Fruit fly (Drosophila melanogaster): Measurements from ENCODE around the gene CG32073.

CG32073 gene

DNA sequence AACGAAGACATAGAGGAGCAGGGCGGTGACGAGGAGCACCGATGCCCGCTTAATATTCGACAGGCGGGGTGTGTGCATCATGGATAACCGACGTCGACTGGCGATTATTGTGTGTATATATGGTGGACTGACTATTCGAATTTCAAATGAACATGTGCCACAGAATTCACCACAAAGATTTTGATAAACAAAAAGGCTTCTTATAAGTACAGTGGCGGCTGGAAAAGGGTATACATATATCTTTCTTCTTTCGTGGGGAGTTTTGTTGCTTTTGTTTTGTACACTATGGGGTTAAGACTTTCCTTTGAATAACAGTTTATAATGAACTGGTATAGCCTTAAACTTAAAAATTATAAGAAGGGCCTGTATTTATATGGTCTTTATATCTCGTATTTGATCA, 37.6 kb downstream of the CG32073 start, which contains the start of gene CG6310:
Gene CG6310, minus strand, starts transcription at position 101 of the 400 bp plus-strand sequence.
- no peak for TF ChIP-seq CG17801 (GFP tag; optimal IDR thresholded peaks at IDR 0.05; ENCODE audit: partially characterized antibody)

DNA sequence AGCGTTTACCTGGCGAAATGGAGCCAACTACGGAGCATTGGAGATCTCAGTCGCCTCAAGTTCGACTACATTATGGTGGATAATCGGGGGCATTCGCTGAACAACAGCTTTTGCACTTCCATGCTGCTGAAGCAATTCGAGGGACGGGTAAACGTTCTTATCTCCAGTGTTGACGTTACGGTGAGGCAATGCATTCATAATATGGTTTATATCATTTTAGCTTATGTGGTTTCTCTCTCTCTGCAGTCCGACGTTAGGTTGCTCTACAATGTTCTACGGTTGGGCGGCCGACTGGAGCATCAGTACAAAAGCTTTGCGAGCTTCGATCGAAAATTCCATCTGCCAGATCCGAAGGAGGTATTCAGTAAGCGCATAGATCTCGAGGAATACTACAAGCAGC, 41.5 kb downstream of the CG32073 start:
- TF ChIP-seq CG17801 (GFP tag; optimal IDR thresholded peaks at IDR 0.05; ENCODE audit: partially characterized antibody): no peak

DNA sequence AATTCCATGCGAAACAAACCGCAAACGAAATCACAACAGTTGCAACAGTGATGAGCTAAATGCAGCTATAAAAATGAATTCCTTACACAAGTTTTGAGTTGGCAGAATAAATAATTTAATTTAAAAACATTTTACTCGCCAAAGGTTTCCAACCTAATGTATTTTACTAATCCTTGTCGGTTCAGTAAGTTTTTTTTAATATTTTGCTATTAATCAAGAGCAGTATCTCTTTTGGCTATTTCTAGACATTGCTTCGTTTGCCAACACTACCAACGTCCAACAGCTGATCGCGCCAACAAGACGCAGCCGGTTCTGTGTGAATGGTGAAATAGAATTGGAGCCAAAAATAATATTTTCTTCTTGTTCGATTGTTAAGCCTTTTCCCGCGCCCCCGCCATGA, 42.7 kb downstream of the CG32073 start, which contains the start of the genes CG32075, CG45101 and SuUR:
Gene CG32075, minus strand, starts transcription at position 253 of the 400 bp plus-strand sequence.
Gene CG45101, plus strand, starts transcription at position 303 of the 400 bp plus-strand sequence.
Gene SuUR, plus strand, starts transcription at position 303 of the 400 bp plus-strand sequence.
- peak; percentile 60 for TF ChIP-seq CG17801 (GFP tag; optimal IDR thresholded peaks at IDR 0.05; ENCODE audit: partially characterized antibody)

DNA sequence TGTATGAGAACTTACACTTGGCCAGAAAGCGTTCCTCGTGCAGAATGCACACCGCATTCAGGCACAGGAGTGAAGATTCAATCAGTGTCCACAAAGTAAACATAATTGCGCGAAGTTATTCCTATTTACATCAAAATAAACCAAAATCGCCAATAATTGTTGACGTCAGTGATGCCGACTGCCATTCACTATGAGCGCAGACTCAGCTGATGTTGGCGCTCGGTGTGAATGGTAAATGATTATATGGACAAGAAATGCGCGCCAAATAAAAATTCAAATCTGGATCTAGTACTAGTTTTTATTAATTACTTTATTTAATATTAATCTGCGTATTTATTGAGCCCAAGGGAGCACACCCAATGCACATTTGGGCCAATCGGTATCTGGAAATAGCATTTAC, 44.9 kb downstream of the CG32073 start, which contains the start of gene CG32069:
Gene CG32069, minus strand, starts transcription at position 174 of the 400 bp plus-strand sequence.
- no peak for TF ChIP-seq CG17801 (GFP tag; optimal IDR thresholded peaks at IDR 0.05; ENCODE audit: partially characterized antibody)

DNA sequence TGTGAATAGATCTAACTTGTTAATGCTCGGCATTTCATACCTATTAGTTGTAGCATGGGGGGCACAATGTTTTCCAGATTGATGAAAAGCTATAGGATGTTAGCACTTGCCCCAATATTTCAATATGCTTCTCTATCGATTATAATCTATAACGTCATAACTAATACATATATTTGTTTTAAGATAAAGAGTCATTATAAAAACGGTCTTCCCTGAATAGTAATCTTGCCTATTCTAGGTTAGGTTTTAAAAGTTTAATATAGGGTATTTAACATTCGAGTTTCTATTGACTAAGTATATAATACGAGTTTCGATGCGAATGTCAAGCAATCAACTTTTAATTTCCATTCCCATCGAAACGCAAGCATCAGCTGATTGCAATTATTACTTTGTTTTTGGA, 46.2 kb downstream of the CG32073 start, which contains the start of the genes CG6321 and Blos2:
Gene CG6321, minus strand, starts transcription at position 25 of the 400 bp plus-strand sequence.
Gene Blos2, plus strand, starts transcription at position 372 of the 400 bp plus-strand sequence.
- peak; percentile 89 for TF ChIP-seq CG17801 (GFP tag; optimal IDR thresholded peaks at IDR 0.05; ENCODE audit: partially characterized antibody)

All from ovary, adult (tissue).